Fruit fly (Drosophila melanogaster): Measurements from ENCODE around the gene CG32212.

- TF ChIP-seq psq (optimal IDR thresholded peaks at IDR 0.05) (no peak), EcR (GFP tag; optimal IDR thresholded peaks at IDR 0.05) (no peak), usp (GFP tag; optimal IDR thresholded peaks at IDR 0.05) (no peak), Dll (optimal IDR thresholded peaks at IDR 0.05) (no peak), CG8478 (optimal IDR thresholded peaks at IDR 0.05) (no peak), pan (optimal IDR thresholded peaks at IDR 0.05) (no peak)
Measured at dm6 chr3L:19464659-19465058, 22.7 kb upstream of the CG32212 start, which contains the start of gene CG14095.
